Fruit fly (Drosophila melanogaster): ENCODE results near the gene CG46059.

dm6 chr2L:19204546-19204945, 21.0 kb upstream of the CG46059 start:
- TF ChIP-seq CG8478 (optimal IDR thresholded peaks at IDR 0.05) (no peak), CTCF (optimal IDR thresholded peaks at IDR 0.05) (no peak)

Measured in S2 (cell line).